Worm (Caenorhabditis elegans) whole organism, mixed stage, embryonic: ENCODE data around the gene bckd-1A.

Experiments used
- M03D4.4 ChIP-seq: sonication (generic microtip); optimal IDR thresholded peaks from 2 replicates; lab custom pipeline; 2017; ENCODE audit warnings: mild to moderate bottlenecking, missing genetic modification characterization, missing compliant biosample characterization
- blmp-1 ChIP-seq: fragments of 150-350 bp; optimal IDR thresholded peaks from 2 replicates; lab custom pipeline; 2014; ENCODE audit warnings: missing biosample characterization, missing genetic modification characterization
- ceh-39 ChIP-seq: fragments of 150-350 bp; optimal IDR thresholded peaks from 2 replicates; lab custom pipeline; 2014; ENCODE audit warnings: missing biosample characterization, missing genetic modification characterization
- ceh-43 ChIP-seq: fragments of 200-800 bp; sonication (Bioruptor generic); optimal IDR thresholded peaks from 2 replicates; lab custom pipeline; 2018; ENCODE audit warnings: mild to moderate bottlenecking, missing genetic modification characterization, moderate library complexity, missing compliant biosample characterization
- ceh-83 ChIP-seq: fragments of 200-800 bp; sonication (Bioruptor generic); optimal IDR thresholded peaks from 2 replicates; lab custom pipeline; 2018; ENCODE audit warnings: mild to moderate bottlenecking, missing genetic modification characterization, missing compliant biosample characterization
- ces-1 ChIP-seq: fragments of 150-350 bp; optimal IDR thresholded peaks from 2 replicates; lab custom pipeline; 2014; ENCODE audit warnings: missing biosample characterization, missing genetic modification reagents, missing genetic modification characterization
- cnd-1 ChIP-seq: fragments of 200-800 bp; sonication (Bioruptor generic); optimal IDR thresholded peaks from 2 replicates; lab custom pipeline; 2018; ENCODE audit warnings: mild to moderate bottlenecking, missing genetic modification characterization, missing compliant biosample characterization
- drap-1 ChIP-seq: fragments of 200-800 bp; sonication (Bioruptor generic); optimal IDR thresholded peaks from 3 replicates; lab custom pipeline; 2018; ENCODE audit warnings: mild to moderate bottlenecking, missing genetic modification characterization, missing compliant biosample characterization
- elt-1 ChIP-seq: sonication (generic microtip); optimal IDR thresholded peaks from 2 replicates; lab custom pipeline; 2017; ENCODE audit warnings: missing genetic modification characterization, mild to moderate bottlenecking, missing compliant biosample characterization, antibody characterized with exemption, moderate library complexity, borderline replicate concordance; ENCODE audit not compliant: insufficient read depth
- elt-3 ChIP-seq: fragments of 150-350 bp; optimal IDR thresholded peaks from 2 replicates; lab custom pipeline; 2014; ENCODE audit warnings: missing biosample characterization, missing genetic modification characterization
- flh-1 ChIP-seq: fragments of 200-800 bp; sonication (Bioruptor generic); optimal IDR thresholded peaks from 2 replicates; lab custom pipeline; 2018; ENCODE audit warnings: mild to moderate bottlenecking, missing genetic modification characterization, moderate library complexity, missing compliant biosample characterization
- ham-2 ChIP-seq: fragments of 200-800 bp; sonication (Bioruptor generic); optimal IDR thresholded peaks from 2 replicates; lab custom pipeline; 2018; ENCODE audit warnings: mild to moderate bottlenecking, missing genetic modification characterization, missing compliant biosample characterization
- hlh-1 ChIP-seq: fragments of 150-350 bp; optimal IDR thresholded peaks from 2 replicates; lab custom pipeline; 2014; ENCODE audit warnings: missing biosample characterization, missing genetic modification reagents, missing genetic modification characterization
- lin-13 ChIP-seq: fragments of 150-350 bp; optimal IDR thresholded peaks from 2 replicates; lab custom pipeline; 2014; ENCODE audit warnings: missing biosample characterization, missing genetic modification characterization
- lin-32 ChIP-seq: fragments of 200-800 bp; sonication (Bioruptor generic); optimal IDR thresholded peaks from 2 replicates; lab custom pipeline; 2018; ENCODE audit warnings: mild to moderate bottlenecking, missing genetic modification characterization, missing compliant biosample characterization
- lsy-2 ChIP-seq: fragments of 150-350 bp; optimal IDR thresholded peaks from 2 replicates; lab custom pipeline; 2014; ENCODE audit warnings: missing biosample characterization, missing genetic modification characterization
- mab-5 ChIP-seq: fragments of 150-350 bp; optimal IDR thresholded peaks from 2 replicates; lab custom pipeline; 2014; ENCODE audit warnings: missing biosample characterization, missing genetic modification characterization
- mep-1 ChIP-seq: fragments of 150-350 bp; optimal IDR thresholded peaks from 2 replicates; lab custom pipeline; 2017; ENCODE audit warnings: missing biosample characterization, missing genetic modification reagents, missing genetic modification characterization, inconsistent platforms
- mls-2 ChIP-seq: sonication (generic microtip); optimal IDR thresholded peaks from 2 replicates; lab custom pipeline; 2016; ENCODE audit warnings: mild to moderate bottlenecking, missing genetic modification characterization, moderate library complexity, missing compliant biosample characterization
- nhr-12 ChIP-seq: fragments of 150-350 bp; optimal IDR thresholded peaks from 2 replicates; lab custom pipeline; 2014; ENCODE audit warnings: missing biosample characterization, missing genetic modification characterization
- nhr-2 ChIP-seq: fragments of 150-350 bp; optimal IDR thresholded peaks from 2 replicates; lab custom pipeline; 2014; ENCODE audit warnings: missing biosample characterization, missing genetic modification characterization
- nhr-237 ChIP-seq: fragments of 150-350 bp; optimal IDR thresholded peaks from 2 replicates; lab custom pipeline; 2014; ENCODE audit warnings: missing biosample characterization, missing genetic modification characterization
- pha-4 ChIP-seq: fragments of 150-350 bp; optimal IDR thresholded peaks from 2 replicates; lab custom pipeline; 2018; ENCODE audit warnings: missing biosample characterization, missing genetic modification reagents, missing genetic modification characterization
- sem-2 ChIP-seq: fragments of 200-800 bp; sonication (Bioruptor generic); optimal IDR thresholded peaks from 2 replicates; lab custom pipeline; 2018; ENCODE audit warnings: mild to moderate bottlenecking, missing genetic modification characterization, missing compliant biosample characterization
- snpc-4 ChIP-seq: fragments of 150-350 bp; optimal IDR thresholded peaks from 2 replicates; lab custom pipeline; 2014; ENCODE audit warnings: missing biosample characterization, missing genetic modification characterization
- sptf-1 ChIP-seq: sonication (generic microtip); optimal IDR thresholded peaks from 2 replicates; lab custom pipeline; 2017; ENCODE audit warnings: mild to moderate bottlenecking, missing genetic modification characterization, moderate library complexity, missing compliant biosample characterization
- tbx-8 ChIP-seq: fragments of 200-800 bp; sonication (Bioruptor generic); optimal IDR thresholded peaks from 2 replicates; lab custom pipeline; 2018; ENCODE audit warnings: mild to moderate bottlenecking, missing genetic modification characterization, moderate library complexity, missing compliant biosample characterization
- unc-120 ChIP-seq: sonication (generic microtip); optimal IDR thresholded peaks from 2 replicates; lab custom pipeline; 2017; ENCODE audit warnings: missing genetic modification characterization, missing compliant biosample characterization; ENCODE audit not compliant: poor library complexity, severe bottlenecking
- unc-39 ChIP-seq: fragments of 150-350 bp; optimal IDR thresholded peaks from 2 replicates; lab custom pipeline; 2014; ENCODE audit warnings: missing biosample characterization, missing genetic modification characterization
- unc-62 ChIP-seq: fragments of 150-350 bp; optimal IDR thresholded peaks from 2 replicates; lab custom pipeline; 2014; ENCODE audit warnings: missing biosample characterization, missing genetic modification reagents, missing genetic modification characterization
- zip-8 ChIP-seq: fragments of 150-350 bp; optimal IDR thresholded peaks from 2 replicates; lab custom pipeline; 2014; ENCODE audit warnings: missing biosample characterization, missing genetic modification characterization

bckd-1A gene

ce11 chrIII:12998252-12998651, 26.0 kb upstream of the bckd-1A start:
- TF ChIP-seq unc-39 (tag; lab: Kevin White, UChicago) (no peak), elt-1 (no peak), tbx-8 (no peak), lin-13 (tag; lab: Kevin White, UChicago) (no peak), sptf-1 (tag; lab: Kevin White, UChicago) (no peak), M03D4.4 (tag; lab: Kevin White, UChicago) (no peak), mab-5 (tag; lab: Kevin White, UChicago) (no peak), elt-3 (tag; lab: Kevin White, UChicago) (no peak), drap-1 (GFP tag; lab: Kevin White, UChicago) (no peak), sem-2 (GFP tag; lab: Kevin White, UChicago) (no peak), ceh-39 (tag; lab: Kevin White, UChicago) (no peak), unc-62 (no peak), lin-32 (GFP tag; lab: Kevin White, UChicago) (no peak), flh-1 (no peak), lsy-2 (tag; lab: Kevin White, UChicago) (no peak), hlh-1 (tag; lab: Kevin White, UChicago) (no peak), nhr-12 (tag; lab: Kevin White, UChicago) (no peak), snpc-4 (tag; lab: Kevin White, UChicago) (no peak), ceh-83 (no peak)
- TF ChIP-seq, all 35 proteins: peak for 0

ce11 chrIII:12993607-12994006, 21.3 kb upstream of the bckd-1A start, which contains the start of gene col-97:
Gene col-97, minus strand, starts transcription at chrIII:12993707.
- TF ChIP-seq lin-32 (GFP tag; lab: Kevin White, UChicago), result no peak
- TF ChIP-seq cnd-1 (tag; lab: Kevin White, UChicago), result no peak
- TF ChIP-seq ces-1 (GFP tag; lab: Kevin White, UChicago), result no peak
- no peak for TF ChIP-seq elt-3 (tag; lab: Kevin White, UChicago)

ce11 chrIII:12993055-12993454, 20.8 kb upstream of the bckd-1A start:
- TF ChIP-seq lin-13 (tag; lab: Kevin White, UChicago) (no peak), mep-1 (tag; lab: Kevin White, UChicago) (no peak), flh-1 (no peak), drap-1 (GFP tag; lab: Kevin White, UChicago) (no peak), M03D4.4 (tag; lab: Kevin White, UChicago) (no peak), ceh-43 (GFP tag; lab: Kevin White, UChicago) (no peak)

- TF ChIP-seq mep-1 (tag; lab: Kevin White, UChicago) (no peak), ceh-43 (GFP tag; lab: Kevin White, UChicago) (no peak), unc-120 (no peak), snpc-4 (tag; lab: Kevin White, UChicago) (no peak), zip-8 (tag; lab: Kevin White, UChicago) (no peak)
Observed at ce11 chrIII:12990997-12991396, 18.7 kb upstream of the bckd-1A start, which contains the start of gene ZK1010.12. Gene ZK1010.12, plus strand, starts transcription at chrIII:12991297.

ce11 chrIII:12987418-12987817, 15.1 kb upstream of the bckd-1A start, which contains the start of gene ZK1010.5:
Gene ZK1010.5, minus strand, starts transcription at chrIII:12987518.
- no peak for TF ChIP-seq hlh-1 (tag; lab: Kevin White, UChicago)
- no peak for TF ChIP-seq nhr-237 (tag; lab: Kevin White, UChicago)
- TF ChIP-seq pha-4 (tag; lab: Kevin White, UChicago), result no peak
- no peak for TF ChIP-seq lsy-2 (tag; lab: Kevin White, UChicago)
- TF ChIP-seq flh-1, result no peak
- no peak for TF ChIP-seq lin-13 (tag; lab: Kevin White, UChicago)
- TF ChIP-seq blmp-1 (tag; lab: Kevin White, UChicago), result no peak
- no peak for TF ChIP-seq nhr-2 (tag; lab: Kevin White, UChicago)
- TF ChIP-seq ham-2 (GFP tag; lab: Kevin White, UChicago), result no peak
- no peak for TF ChIP-seq unc-120
- TF ChIP-seq unc-62, result no peak
- no peak for TF ChIP-seq lin-32 (GFP tag; lab: Kevin White, UChicago)
- TF ChIP-seq elt-1, result no peak
- TF ChIP-seq mls-2, result no peak
- TF ChIP-seq elt-3 (tag; lab: Kevin White, UChicago), result no peak
- no peak for TF ChIP-seq unc-39 (tag; lab: Kevin White, UChicago)
- TF ChIP-seq M03D4.4 (tag; lab: Kevin White, UChicago), result no peak
- TF ChIP-seq mep-1 (tag; lab: Kevin White, UChicago), result no peak
